Worm (Caenorhabditis elegans): ENCODE data around the gene pqbp-1.1.

- TF ChIP-seq dao-5 (tag; optimal IDR thresholded peaks at IDR 0.05) = no peak
- TF ChIP-seq W03F9.2 (tag; optimal IDR thresholded peaks at IDR 0.05) = peak; percentile 27
- TF ChIP-seq him-1 (tag; optimal IDR thresholded peaks at IDR 0.05) = no peak
Measured at ce11 chrIV:296849-297248, 35.4 kb upstream of the pqbp-1.1 start.

Data from whole organism, L4/young adult.